Worm (Caenorhabditis elegans) whole organism, early embryonic: Measurements from ENCODE around the gene nep-5.

Source experiments
- B0310.2 ChIP-seq: sonication (generic microtip); optimal IDR thresholded peaks from 2 replicates; lab custom pipeline; 2016; ENCODE audit warnings: mild to moderate bottlenecking, missing genetic modification characterization, missing compliant biosample characterization
- aly-1 ChIP-seq: sonication (generic microtip); optimal IDR thresholded peaks from 2 replicates; lab custom pipeline; 2016; ENCODE audit warnings: missing genetic modification characterization, missing compliant biosample characterization
- ama-1 ChIP-seq: fragments of 150-350 bp; optimal IDR thresholded peaks from 2 replicates; lab custom pipeline; 2014
- ceh-13 ChIP-seq: fragments of 200-800 bp; sonication (Bioruptor generic); optimal IDR thresholded peaks from 2 replicates; lab custom pipeline; 2018; ENCODE audit warnings: mild to moderate bottlenecking, missing genetic modification characterization, missing compliant biosample characterization
- hmg-4 ChIP-seq: fragments of 200-800 bp; sonication (Bioruptor generic); optimal IDR thresholded peaks from 2 replicates; lab custom pipeline; 2018; ENCODE audit warnings: mild to moderate bottlenecking, missing genetic modification characterization, missing compliant biosample characterization
- tbx-37 ChIP-seq: fragments of 200-800 bp; sonication (Bioruptor generic); conservative IDR thresholded peaks from 2 replicates; pipeline ENCODE4 v1.3.6; 2022; ENCODE audit warnings: missing genetic modification reagents, missing genetic modification characterization, missing compliant biosample characterization

- TF ChIP-seq ama-1 (lab: Kevin White, UChicago) (no peak), ceh-13 (GFP tag; lab: Kevin White, UChicago) (no peak), aly-1 (tag; lab: Kevin White, UChicago) (no peak), tbx-37 (GFP tag; lab: Robert Waterston, UW) (no peak), hmg-4 (GFP tag; lab: Kevin White, UChicago) (no peak), B0310.2 (tag; lab: Kevin White, UChicago) (no peak)
Observed at ce11 chrII:5500470-5500869, 12.5 kb downstream of the nep-5 start, which contains the start of gene fzy-1.
